Worm (Caenorhabditis elegans): Measurements from ENCODE around the gene Y62H9A.12.

Gene Y62H9A.12

DNA sequence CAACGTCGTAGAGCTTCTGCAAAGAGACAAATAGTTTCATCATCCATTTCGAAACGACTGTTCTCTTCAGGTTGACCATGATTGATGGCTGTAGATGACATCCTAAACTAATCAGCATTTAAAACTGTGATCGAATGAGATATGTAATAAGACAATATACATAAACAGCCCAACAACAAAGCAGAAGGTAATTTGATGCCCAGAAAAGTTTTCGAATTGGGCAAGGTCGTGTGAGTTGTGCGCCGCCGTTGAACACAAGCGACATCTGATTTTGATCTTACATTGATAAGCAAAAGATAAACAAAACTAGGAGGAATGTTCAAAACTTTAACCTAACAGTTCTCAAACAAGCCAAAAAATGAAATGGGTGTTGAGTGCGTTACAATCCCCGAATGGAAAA is 28.3 kb upstream of the Y62H9A.12 start, which contains the start of gene Y62H9A.7:
Gene Y62H9A.7, minus strand, starts transcription at position 101 of the 400 bp plus-strand sequence.
- TF ChIP-seq hmbx-1 (tag; optimal IDR thresholded peaks at IDR 0.05) (no peak), flt-1 (GFP tag; IDR thresholded peaks at IDR 0.05) (no peak), ets-7 (tag; optimal IDR thresholded peaks at IDR 0.05) (no peak), B0310.2 (tag; optimal IDR thresholded peaks at IDR 0.05) (no peak), tra-4 (tag; optimal IDR thresholded peaks at IDR 0.05) (no peak), ama-1 (optimal IDR thresholded peaks at IDR 0.05) (no peak), aly-1 (tag; optimal IDR thresholded peaks at IDR 0.05) (no peak), sea-1 (GFP tag; conservative IDR thresholded peaks at IDR 0.05) (no peak), hmg-4 (GFP tag; optimal IDR thresholded peaks at IDR 0.05) (no peak), hnd-1 (tag; optimal IDR thresholded peaks at IDR 0.05) (no peak), tbx-37 (GFP tag; conservative IDR thresholded peaks at IDR 0.05) (no peak), F13C5.2 (tag; optimal IDR thresholded peaks at IDR 0.05) (no peak), ceh-13 (GFP tag; optimal IDR thresholded peaks at IDR 0.05) (no peak)

DNA sequence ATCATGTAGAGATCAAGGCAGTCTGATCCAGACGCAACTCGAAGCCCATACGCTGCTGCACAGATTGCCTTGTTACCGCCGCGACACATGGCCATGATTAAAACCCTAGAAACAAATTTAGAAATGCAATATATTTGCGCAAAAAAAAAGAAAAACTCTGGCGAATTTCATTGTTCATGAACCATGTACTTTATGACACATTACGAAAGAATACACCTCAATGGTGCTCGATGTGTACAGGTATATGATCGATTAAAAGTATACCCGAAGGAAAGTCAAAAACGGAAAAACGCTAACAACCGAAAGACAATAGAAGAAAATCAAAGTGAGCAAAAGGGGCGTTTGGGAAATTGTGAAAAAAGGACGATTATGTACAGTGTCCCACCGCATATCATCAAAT is 21.6 kb upstream of the Y62H9A.12 start, which contains the start of gene Y62H9A.8:
Gene Y62H9A.8, minus strand, starts transcription at position 101 of the 400 bp plus-strand sequence.
- TF ChIP-seq tbx-37 (GFP tag; conservative IDR thresholded peaks at IDR 0.05) (no peak), F13C5.2 (tag; optimal IDR thresholded peaks at IDR 0.05) (no peak), aly-1 (tag; optimal IDR thresholded peaks at IDR 0.05) (no peak), B0310.2 (tag; optimal IDR thresholded peaks at IDR 0.05) (no peak), ceh-13 (GFP tag; optimal IDR thresholded peaks at IDR 0.05) (no peak), hnd-1 (tag; optimal IDR thresholded peaks at IDR 0.05) (no peak)

DNA sequence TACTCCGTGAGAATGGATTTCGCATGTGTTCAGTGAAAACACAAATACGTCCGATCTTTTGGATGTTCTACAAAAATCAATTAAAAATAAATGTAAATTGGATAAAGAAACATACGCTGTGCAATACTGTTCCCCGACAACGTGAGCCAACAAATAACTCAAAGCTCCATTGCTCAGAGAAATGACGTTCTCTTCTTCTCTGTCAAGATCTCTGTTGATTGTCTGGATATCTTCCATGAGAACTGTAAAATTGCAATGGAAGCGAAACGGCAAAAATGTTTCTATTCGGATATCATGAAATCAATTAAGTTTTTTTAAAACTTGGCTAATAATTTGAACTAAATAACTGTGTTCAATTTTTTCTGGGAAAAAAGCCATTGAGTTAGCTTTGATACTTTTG is 17.2 kb upstream of the Y62H9A.12 start:
- TF ChIP-seq tbx-37 (GFP tag; conservative IDR thresholded peaks at IDR 0.05), result no peak
- no peak for TF ChIP-seq pes-1 (GFP tag; IDR thresholded peaks at IDR 0.05)
- no peak for TF ChIP-seq tra-4 (tag; optimal IDR thresholded peaks at IDR 0.05)
- TF ChIP-seq ceh-13 (GFP tag; optimal IDR thresholded peaks at IDR 0.05), result no peak
- no peak for TF ChIP-seq B0310.2 (tag; optimal IDR thresholded peaks at IDR 0.05)
- TF ChIP-seq scrt-1 (GFP tag; IDR thresholded peaks at IDR 0.05), result no peak
- no peak for TF ChIP-seq sea-1 (GFP tag; conservative IDR thresholded peaks at IDR 0.05)
- no peak for TF ChIP-seq hmg-4 (GFP tag; optimal IDR thresholded peaks at IDR 0.05)
- no peak for TF ChIP-seq ets-7 (tag; optimal IDR thresholded peaks at IDR 0.05)
- no peak for TF ChIP-seq ceh-36 (tag; optimal IDR thresholded peaks at IDR 0.05)
- TF ChIP-seq flt-1 (GFP tag; IDR thresholded peaks at IDR 0.05), result no peak
- no peak for TF ChIP-seq ama-1 (optimal IDR thresholded peaks at IDR 0.05)
- TF ChIP-seq tbx-11 (GFP tag; IDR thresholded peaks at IDR 0.05), result no peak
- TF ChIP-seq aly-1 (tag; optimal IDR thresholded peaks at IDR 0.05), result no peak
- no peak for TF ChIP-seq F13C5.2 (tag; optimal IDR thresholded peaks at IDR 0.05)
- no peak for TF ChIP-seq hnd-1 (tag; optimal IDR thresholded peaks at IDR 0.05)
- no peak for TF ChIP-seq hmbx-1 (tag; optimal IDR thresholded peaks at IDR 0.05)

DNA sequence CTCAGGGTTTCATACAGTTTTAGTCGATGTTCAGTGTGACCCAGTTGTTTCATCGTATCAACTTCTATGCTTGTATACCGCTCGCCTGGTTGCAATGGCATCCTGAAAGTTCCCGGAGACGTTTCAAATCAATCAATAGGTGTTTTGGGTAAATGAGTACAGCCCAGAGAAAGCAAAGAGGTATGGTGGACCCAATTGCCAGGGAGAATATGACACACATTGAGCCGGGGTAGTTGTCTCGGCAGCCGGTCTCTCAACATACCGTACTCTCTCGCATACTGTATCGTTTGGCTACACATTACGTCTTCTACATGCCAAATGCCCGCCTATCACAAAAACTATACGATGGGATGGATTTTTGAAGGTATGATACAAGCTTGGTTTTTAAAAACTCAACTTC is 15.9 kb upstream of the Y62H9A.12 start, which contains the start of gene Y62H9A.9:
Gene Y62H9A.9, minus strand, starts transcription at position 101 of the 400 bp plus-strand sequence.
- TF ChIP-seq B0310.2 (tag; optimal IDR thresholded peaks at IDR 0.05), result no peak

DNA sequence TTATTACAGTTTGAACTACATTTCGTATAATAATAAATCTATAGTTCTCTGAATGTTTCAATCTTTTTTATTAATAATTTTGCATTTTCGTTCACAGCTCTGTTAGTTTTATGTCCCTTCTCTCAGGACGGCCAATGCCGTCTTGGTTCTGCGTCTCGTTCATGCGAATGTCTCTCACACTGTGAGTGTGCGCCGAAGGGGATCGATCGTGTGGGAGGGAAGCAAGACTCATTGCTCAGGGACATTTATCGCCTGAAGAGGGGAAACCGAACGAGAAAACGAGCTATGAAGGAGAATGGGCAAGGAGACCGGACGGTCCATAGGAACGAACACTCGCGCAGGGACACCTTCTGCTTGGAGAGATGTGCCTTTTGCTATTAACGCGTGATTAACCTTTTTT is 14.9 kb upstream of the Y62H9A.12 start:
- TF ChIP-seq hnd-1 (tag; optimal IDR thresholded peaks at IDR 0.05) (no peak), hmbx-1 (tag; optimal IDR thresholded peaks at IDR 0.05) (no peak), tra-4 (tag; optimal IDR thresholded peaks at IDR 0.05) (no peak), hmg-4 (GFP tag; optimal IDR thresholded peaks at IDR 0.05) (no peak), pes-1 (GFP tag; IDR thresholded peaks at IDR 0.05) (no peak), tbx-37 (GFP tag; conservative IDR thresholded peaks at IDR 0.05) (no peak), flt-1 (GFP tag; IDR thresholded peaks at IDR 0.05) (no peak), aly-1 (tag; optimal IDR thresholded peaks at IDR 0.05) (no peak)

DNA sequence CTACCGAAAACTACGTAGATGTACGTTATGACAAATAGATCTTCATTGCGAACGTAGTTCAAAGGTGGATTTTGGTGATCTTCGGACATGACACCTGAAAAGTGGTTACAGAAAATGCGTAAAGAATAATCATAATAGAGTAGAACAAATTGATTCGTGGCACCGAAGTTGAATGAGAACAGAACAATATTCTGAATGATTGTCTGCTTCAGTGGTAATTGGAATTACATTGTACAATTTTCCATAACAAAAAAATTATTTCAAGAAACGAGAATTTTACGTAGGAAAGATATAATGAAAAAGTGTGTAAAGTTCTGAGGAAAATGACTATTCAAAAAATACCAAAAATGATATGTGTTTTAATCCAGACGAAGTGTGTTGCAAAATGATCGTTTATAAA is 11.3 kb upstream of the Y62H9A.12 start, which contains the start of gene Y62H9A.10:
Gene Y62H9A.10, minus strand, starts transcription at position 101 of the 400 bp plus-strand sequence.
- TF ChIP-seq aly-1 (tag; optimal IDR thresholded peaks at IDR 0.05) (no peak), flt-1 (GFP tag; IDR thresholded peaks at IDR 0.05) (no peak), scrt-1 (GFP tag; IDR thresholded peaks at IDR 0.05) (no peak), hnd-1 (tag; optimal IDR thresholded peaks at IDR 0.05) (no peak), hmbx-1 (tag; optimal IDR thresholded peaks at IDR 0.05) (no peak), ceh-36 (tag; optimal IDR thresholded peaks at IDR 0.05) (no peak), F13C5.2 (tag; optimal IDR thresholded peaks at IDR 0.05) (no peak), ceh-13 (GFP tag; optimal IDR thresholded peaks at IDR 0.05) (no peak), hmg-4 (GFP tag; optimal IDR thresholded peaks at IDR 0.05) (no peak), tbx-11 (GFP tag; IDR thresholded peaks at IDR 0.05) (no peak), tbx-37 (GFP tag; conservative IDR thresholded peaks at IDR 0.05) (no peak), ets-7 (tag; optimal IDR thresholded peaks at IDR 0.05) (no peak), B0310.2 (tag; optimal IDR thresholded peaks at IDR 0.05) (no peak), sea-1 (GFP tag; conservative IDR thresholded peaks at IDR 0.05) (no peak), ama-1 (optimal IDR thresholded peaks at IDR 0.05) (no peak), tra-4 (tag; optimal IDR thresholded peaks at IDR 0.05) (no peak), pes-1 (GFP tag; IDR thresholded peaks at IDR 0.05) (no peak)

DNA sequence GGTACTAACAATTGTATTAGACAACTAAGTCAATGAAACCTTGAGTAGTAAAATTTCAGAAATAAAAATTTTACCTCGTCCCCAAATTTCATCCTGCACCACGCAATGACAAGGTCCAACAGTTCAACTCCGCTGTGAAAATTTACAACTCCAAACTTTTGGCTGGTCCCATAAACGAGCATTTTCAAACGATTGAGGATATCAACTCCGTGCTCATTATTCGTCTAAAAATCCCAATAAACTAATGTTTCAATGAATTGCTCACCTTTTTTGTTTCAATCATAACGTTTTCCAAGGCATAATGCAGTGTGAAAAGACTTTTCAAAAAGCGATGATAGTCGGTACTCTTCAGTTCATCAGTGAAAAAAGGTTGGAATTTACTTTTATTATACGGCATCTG is 7.3 kb upstream of the Y62H9A.12 start:
- TF ChIP-seq hmbx-1 (tag; optimal IDR thresholded peaks at IDR 0.05) (no peak), tbx-11 (GFP tag; IDR thresholded peaks at IDR 0.05) (no peak), pes-1 (GFP tag; IDR thresholded peaks at IDR 0.05) (no peak), hmg-4 (GFP tag; optimal IDR thresholded peaks at IDR 0.05) (no peak), aly-1 (tag; optimal IDR thresholded peaks at IDR 0.05) (no peak), ama-1 (optimal IDR thresholded peaks at IDR 0.05) (no peak), hnd-1 (tag; optimal IDR thresholded peaks at IDR 0.05) (no peak), flt-1 (GFP tag; IDR thresholded peaks at IDR 0.05) (no peak), ceh-36 (tag; optimal IDR thresholded peaks at IDR 0.05) (no peak), tbx-37 (GFP tag; conservative IDR thresholded peaks at IDR 0.05) (no peak), sea-1 (GFP tag; conservative IDR thresholded peaks at IDR 0.05) (no peak), scrt-1 (GFP tag; IDR thresholded peaks at IDR 0.05) (no peak), F13C5.2 (tag; optimal IDR thresholded peaks at IDR 0.05) (no peak), B0310.2 (tag; optimal IDR thresholded peaks at IDR 0.05) (no peak), tra-4 (tag; optimal IDR thresholded peaks at IDR 0.05) (no peak), ets-7 (tag; optimal IDR thresholded peaks at IDR 0.05) (no peak), ceh-13 (GFP tag; optimal IDR thresholded peaks at IDR 0.05) (no peak)
